Worm (Caenorhabditis elegans): Measurements from ENCODE around the gene C28G1.6.

DNA sequence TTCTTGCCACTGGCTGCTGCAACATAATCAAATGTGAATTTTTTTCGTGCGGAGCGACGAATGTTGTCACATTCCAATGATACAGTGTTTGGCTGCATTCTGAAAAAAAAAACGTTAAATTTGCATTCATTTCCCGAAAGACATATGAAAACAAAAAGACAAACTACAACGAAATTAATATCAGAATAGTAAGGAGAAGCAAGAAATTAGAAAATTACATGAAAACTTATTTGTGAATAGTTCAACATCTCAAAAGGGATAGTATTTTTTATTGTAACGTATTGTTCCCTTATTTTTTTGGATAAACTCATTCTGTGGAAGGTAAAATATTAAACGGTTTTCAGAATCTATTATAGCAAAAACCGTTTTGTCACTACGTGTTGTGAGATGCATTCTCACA lies 22.5 kb upstream of the C28G1.6 start, which contains the start of gene sprp-4:
- TF ChIP-seq unc-39 (tag; optimal IDR thresholded peaks at IDR 0.05) (no peak), elt-3 (tag; optimal IDR thresholded peaks at IDR 0.05) (no peak), unc-120 (tag; optimal IDR thresholded peaks at IDR 0.05; ENCODE audit: poor library complexity, severe bottlenecking) (no peak), nhr-237 (tag; optimal IDR thresholded peaks at IDR 0.05) (no peak)
